Fruit fly (Drosophila melanogaster): ENCODE data around the gene CG42852.

Gene CG42852

dm6 chr3L:16733246-16733645 is 22.0 kb upstream of the CG42852 start, which contains the start of gene CG9701:
Gene CG9701, plus strand, starts transcription at chr3L:16733546.
- TF ChIP-seq CG8478 (optimal IDR thresholded peaks at IDR 0.05) (no peak), CTCF (optimal IDR thresholded peaks at IDR 0.05) (no peak)

- no peak for TF ChIP-seq CTCF (optimal IDR thresholded peaks at IDR 0.05)
- no peak for TF ChIP-seq CG8478 (optimal IDR thresholded peaks at IDR 0.05)
These were observed 13.6 kb upstream of the CG42852 start for dm6 chr3L:16741660-16742059.

dm6 chr3L:16743906-16744704 is 11.2 kb upstream of the CG42852 start:
- TF ChIP-seq CG8478 (optimal IDR thresholded peaks at IDR 0.05) (no peak), CTCF (optimal IDR thresholded peaks at IDR 0.05) (no peak)

- TF ChIP-seq CTCF (optimal IDR thresholded peaks at IDR 0.05), result no peak
- no peak for TF ChIP-seq CG8478 (optimal IDR thresholded peaks at IDR 0.05)
These were observed 8.5 kb upstream of the CG42852 start for dm6 chr3L:16746586-16747383.

- no peak for TF ChIP-seq CTCF (optimal IDR thresholded peaks at IDR 0.05)
- no peak for TF ChIP-seq CG8478 (optimal IDR thresholded peaks at IDR 0.05)
These were observed 6.9 kb upstream of the CG42852 start for dm6 chr3L:16748343-16748742.

- TF ChIP-seq CG8478 (optimal IDR thresholded peaks at IDR 0.05) (no peak), CTCF (optimal IDR thresholded peaks at IDR 0.05) (no peak)
These were observed 5.6 kb upstream of the CG42852 start for dm6 chr3L:16749726-16750125.

dm6 chr3L:16750750-16751149 is 4.5 kb upstream of the CG42852 start:
- TF ChIP-seq CG8478 (optimal IDR thresholded peaks at IDR 0.05) (no peak), CTCF (optimal IDR thresholded peaks at IDR 0.05) (no peak)

dm6 chr3L:16751487-16752054 is 3.7 kb upstream of the CG42852 start:
- TF ChIP-seq CTCF (optimal IDR thresholded peaks at IDR 0.05), result no peak
- TF ChIP-seq CG8478 (optimal IDR thresholded peaks at IDR 0.05), result no peak

- TF ChIP-seq CG8478 (optimal IDR thresholded peaks at IDR 0.05), result no peak
- TF ChIP-seq CTCF (optimal IDR thresholded peaks at IDR 0.05), result no peak
These were observed 2.7 kb upstream of the CG42852 start for dm6 chr3L:16752402-16753096.

- TF ChIP-seq CG8478 (optimal IDR thresholded peaks at IDR 0.05), result no peak
- TF ChIP-seq CTCF (optimal IDR thresholded peaks at IDR 0.05), result no peak
These were observed 3.3 kb downstream of the CG42852 start for dm6 chr3L:16758504-16759109.

- no peak for TF ChIP-seq CG8478 (optimal IDR thresholded peaks at IDR 0.05)
- no peak for TF ChIP-seq CTCF (optimal IDR thresholded peaks at IDR 0.05)
These were observed 4.2 kb downstream of the CG42852 start for dm6 chr3L:16759483-16759882.

dm6 chr3L:16760274-16760673 is 5.0 kb downstream of the CG42852 start:
- TF ChIP-seq CTCF (optimal IDR thresholded peaks at IDR 0.05) (no peak), CG8478 (optimal IDR thresholded peaks at IDR 0.05) (no peak)

dm6 chr3L:16762203-16762997 is 7.1 kb downstream of the CG42852 start:
- TF ChIP-seq CTCF (optimal IDR thresholded peaks at IDR 0.05), result no peak
